Worm (Caenorhabditis elegans): ENCODE results near the gene F55F10.1.

DNA sequence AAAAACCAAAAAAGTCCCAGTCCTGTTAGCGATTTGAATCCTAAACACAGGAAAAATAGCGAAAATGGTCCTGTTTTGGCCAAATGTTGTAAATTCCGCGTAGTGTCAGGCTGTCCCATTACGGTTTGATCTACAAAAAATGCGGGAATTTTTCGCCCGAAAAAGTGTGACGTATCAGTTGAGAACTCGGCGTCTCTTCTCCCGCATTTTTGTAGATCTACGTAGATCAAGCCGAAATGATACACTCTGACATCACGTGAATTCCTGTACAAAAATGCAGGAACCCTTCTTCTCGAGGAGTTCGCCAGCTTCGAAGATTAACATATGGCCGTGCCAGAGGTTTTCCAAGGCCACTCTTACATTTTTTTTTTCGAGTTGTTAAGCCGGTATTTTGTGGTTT is 34.9 kb downstream of the F55F10.1 start:
- TF ChIP-seq pag-3 (tag; optimal IDR thresholded peaks at IDR 0.05; ENCODE audit: borderline replicate concordance) (no peak), pha-4 (tag; optimal IDR thresholded peaks at IDR 0.05) (no peak), pqm-1 (tag; optimal IDR thresholded peaks at IDR 0.05) (no peak)

All from whole organism, late embryonic.